Fruit fly (Drosophila melanogaster) whole organism, embryonic: ENCODE results near the gene papi.

Source experiments
- Bteb2 ChIP-seq: fragments of 200-800 bp; sonication (Bioruptor generic); optimal IDR thresholded peaks from 2 replicates; lab custom pipeline; 2016; ENCODE audit warnings: missing biosample characterization, missing genetic modification characterization
- CG1024 ChIP-seq: fragments of 200-800 bp; sonication (Bioruptor generic); IDR thresholded peaks from 2 replicates; pipeline ENCODE4 v1.3.6; 2022; ENCODE audit warnings: missing biosample characterization, missing genetic modification characterization
- CG10274 ChIP-seq: fragments of 200-800 bp; sonication (Bioruptor generic); optimal IDR thresholded peaks from 3 replicates; lab custom pipeline; 2017; ENCODE audit warnings: missing biosample characterization, mild to moderate bottlenecking, missing genetic modification characterization
- CG10431 ChIP-seq: fragments of 200-800 bp; sonication (Bioruptor generic); optimal IDR thresholded peaks from 3 replicates; lab custom pipeline; 2018; ENCODE audit warnings: missing biosample characterization, mild to moderate bottlenecking, missing genetic modification characterization
- CG10543 ChIP-seq: fragments of 200-800 bp; sonication (Bioruptor generic); optimal IDR thresholded peaks from 3 replicates; lab custom pipeline; 2017; ENCODE audit warnings: missing biosample characterization, mild to moderate bottlenecking, missing genetic modification characterization, moderate library complexity
- CG15011 ChIP-seq: fragments of 200-800 bp; sonication (Bioruptor generic); optimal IDR thresholded peaks from 3 replicates; lab custom pipeline; 2018; ENCODE audit warnings: missing biosample characterization, mild to moderate bottlenecking, missing genetic modification characterization
- CG15073 ChIP-seq: fragments of 200-800 bp; sonication (Bioruptor generic); optimal IDR thresholded peaks from 2 replicates; lab custom pipeline; 2016; ENCODE audit warnings: missing biosample characterization, missing genetic modification characterization
- CG15514 ChIP-seq: fragments of 200-800 bp; sonication (Bioruptor generic); optimal IDR thresholded peaks from 3 replicates; lab custom pipeline; 2017; ENCODE audit warnings: missing biosample characterization, missing genetic modification characterization, mild to moderate bottlenecking, moderate library complexity, missing genetic modification reagents
- CG17802 ChIP-seq: fragments of 200-800 bp; sonication (Bioruptor generic); optimal IDR thresholded peaks from 2 replicates; lab custom pipeline; 2018; ENCODE audit warnings: missing biosample characterization, mild to moderate bottlenecking, missing genetic modification characterization, moderate library complexity
- CG18476 ChIP-seq: fragments of 200-800 bp; sonication (Bioruptor generic); optimal IDR thresholded peaks from 2 replicates; lab custom pipeline; 2016; ENCODE audit warnings: missing biosample characterization, mild to moderate bottlenecking, missing genetic modification characterization
- CG2889 ChIP-seq: fragments of 200-800 bp; sonication (Bioruptor generic); IDR thresholded peaks from 3 replicates; pipeline ENCODE4 v1.3.6; 2022; ENCODE audit warnings: missing biosample characterization, missing genetic modification characterization
- CG30020 ChIP-seq: fragments of 200-800 bp; optimal IDR thresholded peaks from 2 replicates; lab custom pipeline; 2019; ENCODE audit warnings: missing biosample characterization, mild to moderate bottlenecking, missing genetic modification characterization, moderate library complexity
- CG32772 ChIP-seq: fragments of 200-800 bp; sonication (Bioruptor generic); IDR thresholded peaks from 2 replicates; pipeline ENCODE4 v1.3.6; 2022; ENCODE audit warnings: missing biosample characterization, missing genetic modification characterization
- CG4617 ChIP-seq: fragments of 200-800 bp; sonication (Bioruptor generic); optimal IDR thresholded peaks from 3 replicates; lab custom pipeline; 2016; ENCODE audit warnings: missing biosample characterization, missing genetic modification characterization, borderline replicate concordance
- CG4730 ChIP-seq: fragments of 200-800 bp; sonication (Bioruptor generic); IDR thresholded peaks from 2 replicates; pipeline ENCODE4 v1.3.6; 2022; ENCODE audit warnings: missing biosample characterization, missing genetic modification characterization
- CG4820 ChIP-seq: fragments of 200-800 bp; sonication (Bioruptor generic); optimal IDR thresholded peaks from 3 replicates; lab custom pipeline; 2016; ENCODE audit warnings: missing biosample characterization, missing genetic modification characterization
- CG5180 ChIP-seq: fragments of 200-800 bp; sonication (Bioruptor generic); optimal IDR thresholded peaks from 3 replicates; lab custom pipeline; 2017; ENCODE audit warnings: missing biosample characterization, missing genetic modification characterization, mild to moderate bottlenecking, moderate library complexity, missing genetic modification reagents
- CG7987 ChIP-seq: fragments of 200-800 bp; sonication (Bioruptor generic); optimal IDR thresholded peaks from 2 replicates; lab custom pipeline; 2018; ENCODE audit warnings: missing biosample characterization, mild to moderate bottlenecking, missing genetic modification characterization, moderate library complexity
- CG9215 ChIP-seq: fragments of 200-800 bp; sonication (Bioruptor generic); IDR thresholded peaks from 2 replicates; pipeline ENCODE4 v1.3.6; 2022; ENCODE audit warnings: missing biosample characterization, missing genetic modification characterization
- CG9797 ChIP-seq: fragments of 200-800 bp; sonication (Bioruptor generic); optimal IDR thresholded peaks from 3 replicates; lab custom pipeline; 2018; ENCODE audit warnings: missing biosample characterization, mild to moderate bottlenecking, missing genetic modification characterization
- Chrac-16 ChIP-seq: fragments of 200-800 bp; sonication (Bioruptor generic); optimal IDR thresholded peaks from 3 replicates; lab custom pipeline; 2016; ENCODE audit warnings: missing biosample characterization, missing genetic modification characterization
- D19B ChIP-seq: fragments of 200-800 bp; sonication (Bioruptor generic); optimal IDR thresholded peaks from 2 replicates; lab custom pipeline; 2017; ENCODE audit warnings: missing biosample characterization, mild to moderate bottlenecking, missing genetic modification characterization
- Dek ChIP-seq: fragments of 200-800 bp; sonication (Bioruptor generic); optimal IDR thresholded peaks from 3 replicates; lab custom pipeline; 2019; ENCODE audit warnings: missing biosample characterization, mild to moderate bottlenecking, missing genetic modification characterization, moderate library complexity
- Doc3 ChIP-seq: fragments of 200-800 bp; sonication (Bioruptor generic); IDR thresholded peaks from 3 replicates; pipeline ENCODE4 v1.3.6; 2022; ENCODE audit warnings: missing biosample characterization, missing genetic modification characterization; ENCODE audit not compliant: partially characterized antibody
- Lhr ChIP-seq: fragments of 200-800 bp; sonication (Bioruptor generic); optimal IDR thresholded peaks from 3 replicates; lab custom pipeline; 2017; ENCODE audit warnings: mild to moderate bottlenecking, missing biosample characterization, missing genetic modification reagents, missing genetic modification characterization
- Med ChIP-seq: fragments of 200-800 bp; sonication (Bioruptor generic); peaks from one replicate; lab custom pipeline; 2016; ENCODE audit warnings: missing biosample characterization, missing genetic modification characterization, mild to moderate bottlenecking, inconsistent platforms, moderate library complexity
- Myb ChIP-seq: fragments of 200-800 bp; sonication (Bioruptor generic); optimal IDR thresholded peaks from 2 replicates; lab custom pipeline; 2016; ENCODE audit warnings: missing biosample characterization, missing genetic modification characterization
- NC2β ChIP-seq: fragments of 200-800 bp; sonication (Bioruptor generic); optimal IDR thresholded peaks from 2 replicates; lab custom pipeline; 2016; ENCODE audit warnings: missing biosample characterization, missing genetic modification characterization
- Sox102F ChIP-seq: fragments of 200-800 bp; sonication (Bioruptor generic); optimal IDR thresholded peaks from 2 replicates; lab custom pipeline; 2018; ENCODE audit warnings: missing biosample characterization, mild to moderate bottlenecking, missing genetic modification characterization, moderate library complexity
- ac ChIP-seq: fragments of 200-800 bp; sonication (Bioruptor generic); optimal IDR thresholded peaks from 3 replicates; lab custom pipeline; 2017; ENCODE audit warnings: missing biosample characterization, mild to moderate bottlenecking, missing genetic modification characterization
- ap ChIP-seq: fragments of 200-800 bp; sonication (Bioruptor generic); IDR thresholded peaks from 2 replicates; pipeline ENCODE4 v1.3.6; 2022; ENCODE audit warnings: missing biosample characterization, missing genetic modification characterization
- az2 ChIP-seq: fragments of 200-800 bp; sonication (Bioruptor generic); optimal IDR thresholded peaks from 3 replicates; lab custom pipeline; 2016; ENCODE audit warnings: missing biosample characterization, missing genetic modification characterization
- bbx ChIP-seq: fragments of 200-800 bp; sonication (Bioruptor generic); IDR thresholded peaks from 2 replicates; pipeline ENCODE4 v1.3.6; 2022; ENCODE audit warnings: missing biosample characterization, missing genetic modification characterization; ENCODE audit not compliant: partially characterized antibody
- br ChIP-seq: fragments of >200 bp; optimal IDR thresholded peaks from 2 replicates; lab custom pipeline; 2017
- cg ChIP-seq: fragments of 200-800 bp; sonication (Bioruptor generic); optimal IDR thresholded peaks from 3 replicates; lab custom pipeline; 2019; ENCODE audit warnings: missing biosample characterization, mild to moderate bottlenecking, missing genetic modification characterization, moderate library complexity
- chm ChIP-seq: fragments of 200-800 bp; sonication (Bioruptor generic); IDR thresholded peaks from 2 replicates; pipeline ENCODE4 v1.3.6; 2022; ENCODE audit warnings: missing biosample characterization, missing genetic modification characterization
- fd3F ChIP-seq: fragments of 200-800 bp; sonication (Bioruptor generic); optimal IDR thresholded peaks from 2 replicates; lab custom pipeline; 2018; ENCODE audit warnings: missing biosample characterization, mild to moderate bottlenecking, missing genetic modification characterization, moderate library complexity
- gt ChIP-seq: fragments of 200-800 bp; sonication (Bioruptor generic); IDR thresholded peaks from 2 replicates; pipeline ENCODE4 v1.3.6; 2022; ENCODE audit warnings: missing biosample characterization, missing genetic modification characterization
- insv ChIP-seq, 2 experiments: fragments of 200-800 bp; sonication (Bioruptor generic); optimal IDR thresholded peaks; 3 replicates each; lab custom pipeline; 2016 to 2018; ENCODE audit warnings: missing biosample characterization in 2 of 2, missing genetic modification characterization in 2 of 2
- kni ChIP-seq: fragments of 200-800 bp; sonication (Bioruptor generic); optimal IDR thresholded peaks from 3 replicates; lab custom pipeline; 2017; ENCODE audit warnings: mild to moderate bottlenecking, missing biosample characterization, missing genetic modification reagents, missing genetic modification characterization
- mirr ChIP-seq: fragments of 200-800 bp; sonication (Bioruptor generic); optimal IDR thresholded peaks from 3 replicates; lab custom pipeline; 2018; ENCODE audit warnings: missing biosample characterization, mild to moderate bottlenecking, missing genetic modification characterization
- phol ChIP-seq: fragments of 200-800 bp; sonication (Bioruptor generic); optimal IDR thresholded peaks from 3 replicates; lab custom pipeline; 2018; ENCODE audit warnings: missing biosample characterization, mild to moderate bottlenecking, missing genetic modification characterization, moderate library complexity
- pros ChIP-seq: fragments of 200-800 bp; sonication (Bioruptor generic); optimal IDR thresholded peaks from 3 replicates; lab custom pipeline; 2019; ENCODE audit warnings: missing biosample characterization, mild to moderate bottlenecking, missing genetic modification characterization, moderate library complexity
- run ChIP-seq: fragments of 200-800 bp; sonication (Bioruptor generic); optimal IDR thresholded peaks from 3 replicates; lab custom pipeline; 2018; ENCODE audit warnings: missing biosample characterization, mild to moderate bottlenecking, missing genetic modification characterization
- sisA ChIP-seq: fragments of 200-800 bp; sonication (Bioruptor generic); IDR thresholded peaks from 2 replicates; pipeline ENCODE4 v1.3.6; 2022; ENCODE audit warnings: missing biosample characterization, missing genetic modification characterization
- slou ChIP-seq: fragments of 200-800 bp; sonication (Bioruptor generic); optimal IDR thresholded peaks from 3 replicates; lab custom pipeline; 2016; ENCODE audit warnings: missing biosample characterization, missing genetic modification characterization
- tgo ChIP-seq: fragments of 200-800 bp; sonication (Bioruptor generic); IDR thresholded peaks from 3 replicates; pipeline ENCODE4 v1.3.6; 2022; ENCODE audit warnings: missing biosample characterization, missing genetic modification characterization
- wor ChIP-seq: fragments of 200-800 bp; sonication (Bioruptor generic); IDR thresholded peaks from 2 replicates; pipeline ENCODE4 v1.3.6; 2022; ENCODE audit warnings: missing biosample characterization, missing genetic modification characterization
- z ChIP-seq: fragments of 200-800 bp; sonication (Bioruptor generic); IDR thresholded peaks from 3 replicates; pipeline ENCODE4 v1.3.6; 2022; ENCODE audit warnings: missing biosample characterization, missing genetic modification characterization
- zfh2 ChIP-seq: fragments of 200-800 bp; sonication (Bioruptor generic); optimal IDR thresholded peaks from 2 replicates; lab custom pipeline; 2016; ENCODE audit warnings: missing biosample characterization, missing genetic modification characterization

papi gene

DNA sequence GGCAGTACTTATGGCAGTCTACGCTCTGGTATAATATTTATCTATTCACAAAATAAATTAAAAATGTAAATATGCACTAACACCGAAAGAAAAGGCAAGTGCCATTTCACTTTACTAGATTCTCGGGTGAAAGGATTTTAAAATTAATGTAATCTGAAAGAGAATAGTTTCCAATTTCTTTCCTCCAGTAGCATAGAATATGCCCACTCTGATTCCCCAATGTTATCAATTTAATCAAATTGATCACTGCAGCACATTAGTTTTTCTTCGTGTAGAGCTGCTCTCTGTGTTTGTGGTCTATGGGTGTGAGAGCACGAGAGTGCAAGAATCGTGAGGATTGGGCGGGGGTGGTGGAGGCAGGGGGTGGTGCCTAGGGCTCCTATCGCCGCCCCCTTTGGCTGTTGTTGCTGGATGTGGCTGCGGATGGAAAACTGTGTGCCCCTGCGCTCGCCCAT lies 19.4 kb upstream of the papi start (continued):
- TF ChIP-seq NC2β (GFP tag; lab: Kevin White, UChicago): peak; percentile 73
- TF ChIP-seq CG10274 (GFP tag; lab: Kevin White, UChicago): peak; percentile 46
- TF ChIP-seq run (tag; lab: Kevin White, UChicago): peak; percentile 66
- peak; percentile 59 for TF ChIP-seq CG7987 (GFP tag; lab: Kevin White, UChicago)
- no peak for TF ChIP-seq D19B
- no peak for TF ChIP-seq insv (GFP tag; optimal IDR thresholded peaks at IDR 0.05; lab: Kevin White, UChicago)
- no peak for TF ChIP-seq zfh2 (GFP tag; lab: Kevin White, UChicago)
- TF ChIP-seq mirr: no peak
- TF ChIP-seq CG32772 (GFP tag; lab: Robert Waterston, UW): peak; percentile 67; the same call in 1 of the 2 replicates
- peak; percentile 71 for TF ChIP-seq wor
- TF ChIP-seq tgo (GFP tag; lab: Robert Waterston, UW): peak; percentile 61; the same call in 2 of the 3 replicates
- TF ChIP-seq Myb: peak; percentile 18
- TF ChIP-seq CG10543 (GFP tag; lab: Kevin White, UChicago): peak; percentile 26
- peak; percentile 78 for TF ChIP-seq Chrac-16
- TF ChIP-seq CG5180 (GFP tag; lab: Kevin White, UChicago): no peak
- no peak for TF ChIP-seq CG2889 (GFP tag; lab: Robert Waterston, UW)
- TF ChIP-seq bbx (GFP tag; lab: Robert Waterston, UW): no peak
- TF ChIP-seq Bteb2 (GFP tag; lab: Kevin White, UChicago): peak; percentile 50
- TF ChIP-seq CG4820 (GFP tag; lab: Kevin White, UChicago): peak; percentile 86
- TF ChIP-seq fd3F (GFP tag; lab: Kevin White, UChicago): peak; percentile 23
- peak; percentile 65 for TF ChIP-seq ac (GFP tag; lab: Kevin White, UChicago)
- TF ChIP-seq z: peak; percentile 4; the same call in 1 of the 3 replicates
- peak; percentile 32; the same call in 1 of the 2 replicates for TF ChIP-seq CG1024 (GFP tag; lab: Robert Waterston, UW)
- peak; percentile 54 for TF ChIP-seq kni
- peak; percentile 33; the same call in 1 of the 2 replicates for TF ChIP-seq CG4730 (GFP tag; lab: Robert Waterston, UW)
- TF ChIP-seq CG9797: peak; percentile 8
- peak; percentile 90 for TF ChIP-seq phol
- peak; percentile 63 for TF ChIP-seq CG15011
- peak; percentile 22 for TF ChIP-seq CG15514 (GFP tag; lab: Kevin White, UChicago)
- TF ChIP-seq CG18476 (GFP tag; lab: Kevin White, UChicago): peak; percentile 74
- no peak for TF ChIP-seq cg
- TF ChIP-seq az2 (GFP tag; lab: Kevin White, UChicago): peak; percentile 86
- TF ChIP-seq sisA: peak; percentile 74
- TF ChIP-seq CG17802 (tag; lab: Kevin White, UChicago): peak; percentile 61
- peak; percentile 53 for TF ChIP-seq slou
- peak; percentile 58; the same call in 1 of the 2 replicates for TF ChIP-seq gt (GFP tag; lab: Robert Waterston, UW)
- no peak for TF ChIP-seq pros (GFP tag; lab: Kevin White, UChicago)
- peak; percentile 88 for TF ChIP-seq CG10431
- peak; percentile 74 for TF ChIP-seq ap (GFP tag; lab: Robert Waterston, UW)
- TF ChIP-seq Doc3 (GFP tag; lab: Robert Waterston, UW): no peak
- TF ChIP-seq Dek (tag; lab: Kevin White, UChicago): no peak
- TF ChIP-seq chm (GFP tag; lab: Robert Waterston, UW): peak; percentile 72
- peak; percentile 51 for TF ChIP-seq CG4617
- TF ChIP-seq CG9215 (GFP tag; lab: Robert Waterston, UW): peak; percentile 28; the same call in 1 of the 2 replicates
- peak; percentile 91 for TF ChIP-seq Med (GFP tag; lab: Kevin White, UChicago)
- peak; percentile 86 for TF ChIP-seq Sox102F (GFP tag; lab: Kevin White, UChicago)
- TF ChIP-seq Lhr: peak; percentile 86
- TF ChIP-seq CG30020 (tag; lab: Kevin White, UChicago): peak; percentile 61
- no peak for TF ChIP-seq br (lab: Kevin White, UChicago)
- TF ChIP-seq CG15073 (GFP tag; lab: Kevin White, UChicago): peak; percentile 22
